Worm (Caenorhabditis elegans): ENCODE data around the gene B0252.1.

B0252.1 gene

DNA sequence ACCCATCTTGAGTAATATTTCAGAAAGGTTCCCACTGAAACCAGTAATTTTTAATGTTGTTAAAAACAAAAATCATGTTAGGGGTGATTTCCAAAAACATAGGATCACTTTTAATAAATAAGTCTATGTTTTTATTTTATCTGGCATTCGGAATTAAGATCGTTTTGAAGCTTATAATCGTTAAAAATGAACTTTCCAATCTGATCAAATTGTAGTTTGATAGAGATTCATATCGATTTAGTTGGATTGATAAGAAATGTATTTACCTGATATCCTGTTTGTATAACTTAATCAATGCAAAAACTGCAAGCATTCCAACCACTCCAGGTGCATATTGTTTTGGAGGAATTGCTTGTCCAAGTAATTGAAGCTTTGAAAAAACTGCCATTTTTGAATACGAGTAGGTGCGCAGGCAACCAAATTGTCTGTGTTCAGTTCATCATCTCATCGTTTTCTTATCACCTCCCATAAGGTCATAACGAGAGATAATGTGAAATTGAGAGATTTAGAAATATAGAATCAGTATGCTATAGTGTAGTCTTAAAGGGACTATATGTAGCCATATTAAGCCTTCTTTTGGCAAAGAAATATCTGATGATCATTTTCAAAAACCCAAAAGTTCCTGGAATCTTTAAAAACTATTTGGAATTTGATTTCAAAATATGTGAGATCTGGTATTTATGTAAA is 32.0 kb upstream of the B0252.1 start, which contains the start of gene pmp-2:
Gene pmp-2 (minus strand): TSS at position 487 of the 687 bp plus-strand sequence.
- TF ChIP-seq mep-1 (tag; optimal IDR thresholded peaks at IDR 0.05) (no peak), vab-15 (tag; optimal IDR thresholded peaks at IDR 0.05) (no peak), nhr-20 (tag; optimal IDR thresholded peaks at IDR 0.05) (peak; percentile 80), nhr-77 (tag; optimal IDR thresholded peaks at IDR 0.05) (no peak), nhr-237 (tag; optimal IDR thresholded peaks at IDR 0.05) (no peak), alr-1 (tag; optimal IDR thresholded peaks at IDR 0.05; ENCODE audit: borderline replicate concordance) (no peak), mdl-1 (tag; optimal IDR thresholded peaks at IDR 0.05) (no peak), sup-37 (GFP tag; optimal IDR thresholded peaks at IDR 0.05) (no peak), unc-86 (tag; optimal IDR thresholded peaks at IDR 0.05) (no peak), swsn-7 (tag; optimal IDR thresholded peaks at IDR 0.05) (no peak), aly-2 (tag; optimal IDR thresholded peaks at IDR 0.05) (no peak), lin-35 (GFP tag; optimal IDR thresholded peaks at IDR 0.05) (peak in 1 of 2 experiments; percentile 4), efl-1 (optimal IDR thresholded peaks at IDR 0.05) (no peak), efl-1 (GFP tag; optimal IDR thresholded peaks at IDR 0.05 in 1 of 2) (peak in 1 of 2 experiments; percentile 91), ces-1 (GFP tag; optimal IDR thresholded peaks at IDR 0.05) (no peak), egl-27 (tag; optimal IDR thresholded peaks at IDR 0.05) (no peak), dpl-1 (GFP tag; optimal IDR thresholded peaks at IDR 0.05) (no peak), C04F5.9 (tag; optimal IDR thresholded peaks at IDR 0.05) (no peak), elt-3 (tag; optimal IDR thresholded peaks at IDR 0.05) (peak in 2 of 6 experiments; percentile 49 to 51), jun-1 (tag; optimal IDR thresholded peaks at IDR 0.05) (no peak), pag-3 (tag; optimal IDR thresholded peaks at IDR 0.05; ENCODE audit: borderline replicate concordance, insufficient read depth) (no peak), nhr-12 (tag; optimal IDR thresholded peaks at IDR 0.05) (no peak), snu-23 (GFP tag; optimal IDR thresholded peaks at IDR 0.05) (no peak), nhr-28 (tag; optimal IDR thresholded peaks at IDR 0.05) (no peak), nhr-85 (tag) (no peak), grh-1 (GFP tag; IDR thresholded peaks at IDR 0.05) (no peak), mef-2 (tag; optimal IDR thresholded peaks at IDR 0.05) (no peak), unc-62 (GFP tag; optimal IDR thresholded peaks at IDR 0.05) (no peak), ceh-88 (GFP tag; IDR thresholded peaks at IDR 0.05) (no peak), elt-2 (tag; optimal IDR thresholded peaks at IDR 0.05) (peak; percentile 10), efl-3 (GFP tag; optimal IDR thresholded peaks at IDR 0.05) (no peak), nhr-90 (tag; optimal IDR thresholded peaks at IDR 0.05; ENCODE audit: poor library complexity) (no peak), zag-1 (tag; optimal IDR thresholded peaks at IDR 0.05) (no peak), nhr-19 (GFP tag; conservative IDR thresholded peaks at IDR 0.05) (no peak), tlp-1 (tag; optimal IDR thresholded peaks at IDR 0.05) (no peak)

DNA sequence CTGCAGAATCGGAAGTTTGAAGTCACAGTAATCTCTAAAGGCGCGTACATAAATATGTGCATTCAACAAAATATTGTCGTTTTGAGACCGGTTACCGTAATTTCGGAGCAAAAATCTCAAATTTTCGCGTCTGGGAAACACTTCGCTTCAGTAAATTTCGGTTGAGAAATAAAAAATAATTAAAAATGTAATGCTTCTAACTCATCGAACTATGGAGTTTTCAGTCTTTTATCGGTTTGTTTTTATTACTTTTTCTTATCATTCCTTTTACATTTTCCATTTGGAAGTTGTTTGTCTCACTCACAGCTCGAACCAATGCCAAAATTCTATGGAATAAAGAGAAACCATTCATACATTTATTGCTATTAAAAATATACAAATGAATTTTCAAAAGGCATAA is 31.3 kb upstream of the B0252.1 start:
- TF ChIP-seq fkh-10 (GFP tag; optimal IDR thresholded peaks at IDR 0.05) (no peak), mdl-1 (tag; optimal IDR thresholded peaks at IDR 0.05) (no peak), efl-3 (GFP tag; optimal IDR thresholded peaks at IDR 0.05) (no peak), ztf-4 (tag; optimal IDR thresholded peaks at IDR 0.05) (peak; percentile 55), C04F5.9 (tag; optimal IDR thresholded peaks at IDR 0.05) (peak; percentile 33), nhr-47 (tag; optimal IDR thresholded peaks at IDR 0.05) (peak; percentile 58), xbp-1 (tag; optimal IDR thresholded peaks at IDR 0.05) (peak; percentile 40), unc-62 (GFP tag; optimal IDR thresholded peaks at IDR 0.05) (no peak), pag-3 (tag; optimal IDR thresholded peaks at IDR 0.05; ENCODE audit: borderline replicate concordance, insufficient read depth) (no peak), tlp-1 (tag; optimal IDR thresholded peaks at IDR 0.05) (no peak), lin-13 (GFP tag; optimal IDR thresholded peaks at IDR 0.05) (peak; percentile 18), ces-1 (GFP tag; optimal IDR thresholded peaks at IDR 0.05) (no peak), nhr-237 (tag; optimal IDR thresholded peaks at IDR 0.05) (no peak), ceh-88 (GFP tag; IDR thresholded peaks at IDR 0.05) (peak; percentile 59), pax-3 (tag; optimal IDR thresholded peaks at IDR 0.05) (peak; percentile 70), skn-1 (tag; optimal IDR thresholded peaks at IDR 0.05) (no peak), elt-3 (tag; optimal IDR thresholded peaks at IDR 0.05) (no peak), lin-39 (tag; optimal IDR thresholded peaks at IDR 0.05) (peak; percentile 42), egl-27 (tag; optimal IDR thresholded peaks at IDR 0.05) (no peak), rnt-1 (tag; optimal IDR thresholded peaks at IDR 0.05) (peak; percentile 43), lin-14 (GFP tag; optimal IDR thresholded peaks at IDR 0.05) (peak; percentile 51), irx-1 (tag; optimal IDR thresholded peaks at IDR 0.05) (peak; percentile 2), hpl-2 (GFP tag; optimal IDR thresholded peaks at IDR 0.05) (no peak), fos-1 (tag; optimal IDR thresholded peaks at IDR 0.05) (no peak), Y116A8C.19 (tag; optimal IDR thresholded peaks at IDR 0.05; ENCODE audit: borderline replicate concordance) (no peak), elt-2 (tag; optimal IDR thresholded peaks at IDR 0.05) (peak; percentile 17), lin-35 (GFP tag; optimal IDR thresholded peaks at IDR 0.05) (peak in 1 of 2 experiments; percentile 72), ceh-8 (GFP tag; optimal IDR thresholded peaks at IDR 0.05) (no peak)
